Worm (Caenorhabditis elegans) whole organism, L3 larva: Measurements from ENCODE around the gene Y54G11A.3.

Source experiments
- R02D3.7 ChIP-seq: fragments of 150-350 bp; optimal IDR thresholded peaks from 2 replicates; lab custom pipeline; 2014; ENCODE audit warnings: missing biosample characterization, missing genetic modification characterization
- ZK546.5 ChIP-seq: sonication (generic microtip); optimal IDR thresholded peaks from 2 replicates; lab custom pipeline; 2017; ENCODE audit warnings: missing biosample characterization, missing genetic modification characterization
- aly-2 ChIP-seq: fragments of 150-350 bp; optimal IDR thresholded peaks from 2 replicates; lab custom pipeline; 2014; ENCODE audit warnings: missing biosample characterization, missing genetic modification characterization
- ama-1 ChIP-seq: fragments of 150-350 bp; optimal IDR thresholded peaks from 2 replicates; lab custom pipeline; 2018
- ceh-16 ChIP-seq: sonication (generic microtip); optimal IDR thresholded peaks from 2 replicates; lab custom pipeline; 2017; ENCODE audit warnings: missing biosample characterization, missing genetic modification characterization
- ceh-28 ChIP-seq: fragments of 150-350 bp; optimal IDR thresholded peaks from 2 replicates; lab custom pipeline; 2014; ENCODE audit warnings: missing biosample characterization, missing genetic modification reagents, missing genetic modification characterization
- ceh-82 ChIP-seq: fragments of 150-350 bp; optimal IDR thresholded peaks from 2 replicates; lab custom pipeline; 2014; ENCODE audit warnings: missing biosample characterization, missing genetic modification characterization
- ceh-9 ChIP-seq: sonication (generic microtip); optimal IDR thresholded peaks from 2 replicates; lab custom pipeline; 2018; ENCODE audit warnings: missing biosample characterization, missing genetic modification characterization
- daf-12 ChIP-seq: fragments of 150-350 bp; optimal IDR thresholded peaks from 2 replicates; lab custom pipeline; 2014; ENCODE audit warnings: missing biosample characterization, missing genetic modification reagents, missing genetic modification characterization
- egl-27 ChIP-seq: sonication (generic microtip); optimal IDR thresholded peaks from 4 replicates; lab custom pipeline; 2017; ENCODE audit warnings: missing biosample characterization, missing genetic modification reagents, missing genetic modification characterization
- egl-5 ChIP-seq: fragments of 150-350 bp; optimal IDR thresholded peaks from 2 replicates; lab custom pipeline; 2017; ENCODE audit warnings: missing biosample characterization, missing genetic modification reagents, missing genetic modification characterization, inconsistent platforms
- elt-1 ChIP-seq: fragments of 150-350 bp; optimal IDR thresholded peaks from 2 replicates; lab custom pipeline; 2014; ENCODE audit warnings: missing biosample characterization, missing genetic modification characterization
- elt-2 ChIP-seq: sonication (generic microtip); optimal IDR thresholded peaks from 2 replicates; lab custom pipeline; 2016; ENCODE audit warnings: missing genetic modification reagents, mild to moderate bottlenecking, missing genetic modification characterization, missing compliant biosample characterization
- elt-3 ChIP-seq, 3 experiments: fragments of 150-350 bp in 1 of 3; sonication (generic microtip) in 2 of 3; optimal IDR thresholded peaks; 2 replicates in 2 of 3; 4 replicates in 1 of 3; lab custom pipeline; 2014 to 2017; ENCODE audit warnings: missing biosample characterization in 3 of 3, missing genetic modification characterization in 3 of 3
- eor-1 ChIP-seq, 2 experiments: fragments of 150-350 bp; optimal IDR thresholded peaks; 2 replicates each; lab custom pipeline; 2014 to 2018; ENCODE audit warnings: missing biosample characterization in 2 of 2, missing genetic modification characterization in 2 of 2
- fkh-10 ChIP-seq: sonication (generic microtip); optimal IDR thresholded peaks from 2 replicates; lab custom pipeline; 2017; ENCODE audit warnings: missing biosample characterization, missing genetic modification reagents, missing genetic modification characterization
- fkh-2 ChIP-seq: fragments of 150-350 bp; optimal IDR thresholded peaks from 2 replicates; lab custom pipeline; 2014; ENCODE audit warnings: missing biosample characterization, missing genetic modification reagents, missing genetic modification characterization
- fos-1 ChIP-seq: fragments of 150-350 bp; optimal IDR thresholded peaks from 2 replicates; lab custom pipeline; 2014; ENCODE audit warnings: missing biosample characterization, missing genetic modification characterization
- hmg-11 ChIP-seq: sonication (generic microtip); optimal IDR thresholded peaks from 2 replicates; lab custom pipeline; 2016; ENCODE audit warnings: missing genetic modification characterization, missing compliant biosample characterization
- jun-1 ChIP-seq: fragments of 150-350 bp; optimal IDR thresholded peaks from 2 replicates; lab custom pipeline; 2014; ENCODE audit warnings: missing biosample characterization, missing genetic modification reagents, missing genetic modification characterization
- lin-15B ChIP-seq: fragments of 150-350 bp; optimal IDR thresholded peaks from 2 replicates; lab custom pipeline; 2014; ENCODE audit warnings: missing biosample characterization, missing genetic modification characterization
- lin-39 ChIP-seq: fragments of 150-350 bp; optimal IDR thresholded peaks from 2 replicates; lab custom pipeline; 2018; ENCODE audit warnings: missing biosample characterization, missing genetic modification reagents, missing genetic modification characterization
- lsy-12 ChIP-seq: sonication (generic microtip); optimal IDR thresholded peaks from 2 replicates; lab custom pipeline; 2016; ENCODE audit warnings: mild to moderate bottlenecking, missing genetic modification characterization, missing compliant biosample characterization
- mdl-1 ChIP-seq: fragments of 150-350 bp; optimal IDR thresholded peaks from 2 replicates; lab custom pipeline; 2014; ENCODE audit warnings: missing biosample characterization, missing genetic modification characterization
- mml-1 ChIP-seq: fragments of 150-350 bp; sonication (generic microtip); optimal IDR thresholded peaks from 3 replicates; lab custom pipeline; 2014; ENCODE audit warnings: missing biosample characterization, missing genetic modification characterization
- nfya-1 ChIP-seq: sonication (generic microtip); optimal IDR thresholded peaks from 2 replicates; lab custom pipeline; 2017; ENCODE audit warnings: missing genetic modification characterization, mild to moderate bottlenecking, missing compliant biosample characterization, antibody characterized with exemption, moderate library complexity; ENCODE audit not compliant: insufficient read depth
- nhr-11 ChIP-seq: fragments of 150-350 bp; optimal IDR thresholded peaks from 2 replicates; lab custom pipeline; 2014; ENCODE audit warnings: missing biosample characterization, missing genetic modification characterization
- nhr-12 ChIP-seq: fragments of 150-350 bp; optimal IDR thresholded peaks from 2 replicates; lab custom pipeline; 2014; ENCODE audit warnings: missing biosample characterization, missing genetic modification characterization
- nhr-23 ChIP-seq: fragments of 150-350 bp; optimal IDR thresholded peaks from 2 replicates; lab custom pipeline; 2014; ENCODE audit warnings: missing biosample characterization, missing genetic modification reagents, missing genetic modification characterization
- nhr-237 ChIP-seq: fragments of 150-350 bp; optimal IDR thresholded peaks from 2 replicates; lab custom pipeline; 2014; ENCODE audit warnings: missing biosample characterization, missing genetic modification characterization
- nhr-25 ChIP-seq: sonication (generic microtip); optimal IDR thresholded peaks from 2 replicates; lab custom pipeline; 2017; ENCODE audit warnings: missing biosample characterization, missing genetic modification characterization
- nhr-28 ChIP-seq: fragments of 150-350 bp; optimal IDR thresholded peaks from 2 replicates; lab custom pipeline; 2014; ENCODE audit warnings: missing biosample characterization, missing genetic modification characterization
- nhr-43 ChIP-seq: sonication (generic microtip); optimal IDR thresholded peaks from 2 replicates; lab custom pipeline; 2016; ENCODE audit warnings: mild to moderate bottlenecking, missing genetic modification characterization, missing compliant biosample characterization; ENCODE audit not compliant: poor library complexity, severe bottlenecking
- nhr-67 ChIP-seq: fragments of 150-350 bp; optimal IDR thresholded peaks from 2 replicates; lab custom pipeline; 2014; ENCODE audit warnings: missing biosample characterization, missing genetic modification characterization
- nhr-76 ChIP-seq: fragments of 150-350 bp; sonication (generic microtip); optimal IDR thresholded peaks from 5 replicates; lab custom pipeline; 2014; ENCODE audit warnings: missing biosample characterization, missing genetic modification characterization
- nhr-77 ChIP-seq: fragments of 150-350 bp; optimal IDR thresholded peaks from 2 replicates; lab custom pipeline; 2014; ENCODE audit warnings: missing biosample characterization, missing genetic modification characterization
- pha-4 ChIP-seq: fragments of 150-350 bp; optimal IDR thresholded peaks from 2 replicates; lab custom pipeline; 2014; ENCODE audit warnings: missing biosample characterization, missing genetic modification reagents, missing genetic modification characterization
- pqm-1 ChIP-seq: fragments of 150-350 bp; optimal IDR thresholded peaks from 2 replicates; lab custom pipeline; 2017; ENCODE audit warnings: missing biosample characterization, missing genetic modification characterization, inconsistent platforms
- sea-2 ChIP-seq: fragments of 150-350 bp; sonication (generic microtip); optimal IDR thresholded peaks from 4 replicates; lab custom pipeline; 2014; ENCODE audit warnings: missing biosample characterization, missing genetic modification reagents, missing genetic modification characterization
- skn-1 ChIP-seq: fragments of 150-350 bp; optimal IDR thresholded peaks from 2 replicates; lab custom pipeline; 2014; ENCODE audit warnings: missing biosample characterization, missing genetic modification characterization
- snpc-4 ChIP-seq: fragments of 150-350 bp; optimal IDR thresholded peaks from 2 replicates; lab custom pipeline; 2014; ENCODE audit warnings: missing biosample characterization, missing genetic modification characterization
- tbx-2 ChIP-seq: sonication (generic microtip); optimal IDR thresholded peaks from 2 replicates; lab custom pipeline; 2016; ENCODE audit warnings: mild to moderate bottlenecking, missing genetic modification characterization, missing compliant biosample characterization
- unc-39 ChIP-seq: sonication (generic microtip); optimal IDR thresholded peaks from 4 replicates; lab custom pipeline; 2017; ENCODE audit warnings: missing biosample characterization, missing genetic modification characterization
- unc-62 ChIP-seq: fragments of 150-350 bp; sonication (generic microtip); optimal IDR thresholded peaks from 4 replicates; lab custom pipeline; 2014; ENCODE audit warnings: missing biosample characterization, missing genetic modification reagents, missing genetic modification characterization
- zag-1 ChIP-seq: fragments of 150-350 bp; optimal IDR thresholded peaks from 2 replicates; lab custom pipeline; 2014; ENCODE audit warnings: missing biosample characterization, missing genetic modification characterization
- ztf-11 ChIP-seq: fragments of 150-350 bp; optimal IDR thresholded peaks from 2 replicates; lab custom pipeline; 2014; ENCODE audit warnings: missing biosample characterization, missing genetic modification characterization
- ztf-4 ChIP-seq: fragments of 150-350 bp; optimal IDR thresholded peaks from 2 replicates; lab custom pipeline; 2014; ENCODE audit warnings: missing biosample characterization, missing genetic modification characterization

Y54G11A.3 gene

ce11 chrII:14251400-14251940 lies 25.0 kb upstream of the Y54G11A.3 start:
- peak; percentile 43 for TF ChIP-seq nhr-11 (tag; lab: Kevin White, UChicago)
- no peak for TF ChIP-seq elt-1 (tag; lab: Kevin White, UChicago)
- TF ChIP-seq ceh-82 (tag; lab: Kevin White, UChicago): peak; percentile 42
- TF ChIP-seq egl-5: no peak
- TF ChIP-seq fos-1: no peak
- TF ChIP-seq jun-1: peak; percentile 78
- TF ChIP-seq nhr-76 (tag; lab: Kevin White, UChicago): no peak
- peak; percentile 51 for TF ChIP-seq fkh-10 (GFP tag; lab: Kevin White, UChicago)
- peak; percentile 79 for TF ChIP-seq mdl-1 (tag; lab: Kevin White, UChicago)
- TF ChIP-seq hmg-11: peak; percentile 89
- TF ChIP-seq ceh-28 (tag; lab: Kevin White, UChicago): peak; percentile 66
- no peak for TF ChIP-seq ztf-11 (tag; lab: Kevin White, UChicago)
- peak; percentile 85 for TF ChIP-seq nhr-23 (tag; lab: Kevin White, UChicago)
- peak; percentile 5 for TF ChIP-seq fkh-2 (tag; lab: Kevin White, UChicago)
- TF ChIP-seq sea-2: peak; percentile 30
- peak; percentile 84 for TF ChIP-seq nhr-77
- TF ChIP-seq ceh-16 (tag; lab: Kevin White, UChicago): no peak
- TF ChIP-seq snpc-4: peak; percentile 43
- TF ChIP-seq nhr-67: no peak
- peak; percentile 88 for TF ChIP-seq tbx-2 (tag; lab: Kevin White, UChicago)
- no peak for TF ChIP-seq aly-2 (tag; lab: Kevin White, UChicago)
- TF ChIP-seq skn-1 (tag; lab: Kevin White, UChicago): peak; percentile 68
- TF ChIP-seq ZK546.5: no peak
- peak; percentile 81 for TF ChIP-seq elt-2 (tag; lab: Kevin White, UChicago)
- TF ChIP-seq nhr-237 (tag; lab: Kevin White, UChicago): no peak
- no peak for TF ChIP-seq ceh-9 (tag; lab: Kevin White, UChicago)
- TF ChIP-seq lsy-12 (tag; lab: Kevin White, UChicago): peak; percentile 91
- TF ChIP-seq nhr-43 (tag; lab: Kevin White, UChicago): peak; percentile 89
- peak; percentile 91 for TF ChIP-seq nfya-1
- peak in 1 of 2 experiments; percentile 51 for TF ChIP-seq eor-1 (tag; optimal IDR thresholded peaks at IDR 0.05; lab: Kevin White, UChicago)
- peak; percentile 87 for TF ChIP-seq ama-1 (lab: Kevin White, UChicago)
- TF ChIP-seq unc-39 (tag; lab: Kevin White, UChicago): no peak
- TF ChIP-seq nhr-28 (tag; lab: Kevin White, UChicago): no peak
- TF ChIP-seq lin-39 (tag; lab: Kevin White, UChicago): peak; percentile 92
- TF ChIP-seq unc-62: peak; percentile 39
- TF ChIP-seq nhr-12 (tag; lab: Kevin White, UChicago): no peak
- TF ChIP-seq nhr-25 (tag; lab: Kevin White, UChicago): peak; percentile 96
- peak; percentile 66 for TF ChIP-seq pqm-1 (tag; lab: Kevin White, UChicago)
- peak in 1 of 3 experiments; percentile 58 for TF ChIP-seq elt-3 (tag; optimal IDR thresholded peaks at IDR 0.05; lab: Kevin White, UChicago)
- no peak for TF ChIP-seq mml-1
- peak; percentile 66 for TF ChIP-seq pha-4 (tag; lab: Kevin White, UChicago)
- no peak for TF ChIP-seq ztf-4
- no peak for TF ChIP-seq egl-27 (tag; lab: Kevin White, UChicago)
- peak; percentile 30 for TF ChIP-seq zag-1 (tag; lab: Kevin White, UChicago)
- TF ChIP-seq R02D3.7 (tag; lab: Kevin White, UChicago): peak; percentile 72
- peak; percentile 66 for TF ChIP-seq lin-15B
- TF ChIP-seq daf-12 (tag; lab: Kevin White, UChicago): no peak
- TF ChIP-seq, all 47 proteins: peak for 29
